Fruit fly (Drosophila melanogaster) whole organism, embryonic: ENCODE data around the gene CG15461.

Experiments used
- B-H1 ChIP-seq: fragments of 200-800 bp; sonication (Bioruptor generic); IDR thresholded peaks from 3 replicates; pipeline ENCODE4 v1.3.6; 2022; ENCODE audit warnings: missing biosample characterization, missing genetic modification characterization
- BEAF-32 ChIP-seq: fragments of 200-800 bp; sonication (Bioruptor generic); optimal IDR thresholded peaks from 3 replicates; lab custom pipeline; 2017; ENCODE audit warnings: missing biosample characterization, missing genetic modification characterization, mild to moderate bottlenecking, moderate library complexity, missing genetic modification reagents
- CG10209 ChIP-seq: fragments of 200-800 bp; sonication (Bioruptor generic); optimal IDR thresholded peaks from 3 replicates; lab custom pipeline; 2017; ENCODE audit warnings: missing biosample characterization, mild to moderate bottlenecking, missing genetic modification characterization, missing genetic modification reagents
- CG10321 ChIP-seq: fragments of 200-800 bp; sonication (Bioruptor generic); IDR thresholded peaks from 2 replicates; pipeline ENCODE4 v1.3.6; 2022; ENCODE audit warnings: missing biosample characterization, missing genetic modification characterization
- CG10543 ChIP-seq: fragments of 200-800 bp; sonication (Bioruptor generic); optimal IDR thresholded peaks from 3 replicates; lab custom pipeline; 2017; ENCODE audit warnings: missing biosample characterization, mild to moderate bottlenecking, missing genetic modification characterization, moderate library complexity
- CG10959 ChIP-seq: fragments of 200-800 bp; sonication (Bioruptor generic); IDR thresholded peaks from 2 replicates; pipeline ENCODE4 v1.3.6; 2022; ENCODE audit warnings: missing biosample characterization, missing genetic modification characterization
- CG11093 ChIP-seq: fragments of 200-800 bp; sonication (Bioruptor generic); IDR thresholded peaks from 3 replicates; pipeline ENCODE4 v1.3.6; 2022; ENCODE audit warnings: missing biosample characterization, missing genetic modification characterization
- CG11504 ChIP-seq: fragments of 200-800 bp; sonication (Bioruptor generic); optimal IDR thresholded peaks from 3 replicates; lab custom pipeline; 2019; ENCODE audit warnings: missing biosample characterization, mild to moderate bottlenecking, missing genetic modification characterization, moderate library complexity
- CG1233 ChIP-seq: fragments of 200-800 bp; sonication (Bioruptor generic); optimal IDR thresholded peaks from 4 replicates; lab custom pipeline; 2018; ENCODE audit warnings: missing biosample characterization, mild to moderate bottlenecking, missing genetic modification characterization
- CG12744 ChIP-seq: fragments of 200-800 bp; sonication (Bioruptor generic); optimal IDR thresholded peaks from 2 replicates; lab custom pipeline; 2016; ENCODE audit warnings: missing biosample characterization, missing genetic modification characterization
- CG13287 ChIP-seq: fragments of 200-800 bp; sonication (Bioruptor generic); IDR thresholded peaks from 2 replicates; pipeline ENCODE4 v1.3.6; 2022; ENCODE audit warnings: missing biosample characterization, missing genetic modification characterization; ENCODE audit not compliant: partially characterized antibody
- CG13775 ChIP-seq: fragments of 200-800 bp; sonication (Bioruptor generic); optimal IDR thresholded peaks from 3 replicates; lab custom pipeline; 2017; ENCODE audit warnings: missing biosample characterization, mild to moderate bottlenecking, missing genetic modification characterization
- CG14014 ChIP-seq: fragments of 200-800 bp; sonication (Bioruptor generic); IDR thresholded peaks from 2 replicates; pipeline ENCODE4 v1.3.6; 2022; ENCODE audit warnings: missing biosample characterization, missing genetic modification characterization
- CG15011 ChIP-seq: fragments of 200-800 bp; sonication (Bioruptor generic); optimal IDR thresholded peaks from 3 replicates; lab custom pipeline; 2018; ENCODE audit warnings: missing biosample characterization, mild to moderate bottlenecking, missing genetic modification characterization
- CG15073 ChIP-seq: fragments of 200-800 bp; sonication (Bioruptor generic); optimal IDR thresholded peaks from 2 replicates; lab custom pipeline; 2016; ENCODE audit warnings: missing biosample characterization, missing genetic modification characterization
- CG15514 ChIP-seq: fragments of 200-800 bp; sonication (Bioruptor generic); optimal IDR thresholded peaks from 3 replicates; lab custom pipeline; 2017; ENCODE audit warnings: missing biosample characterization, missing genetic modification characterization, mild to moderate bottlenecking, moderate library complexity, missing genetic modification reagents
- CG17385 ChIP-seq: fragments of 200-800 bp; sonication (Bioruptor generic); optimal IDR thresholded peaks from 3 replicates; lab custom pipeline; 2018; ENCODE audit warnings: missing biosample characterization, mild to moderate bottlenecking, missing genetic modification characterization
- CG2202 ChIP-seq: fragments of 200-800 bp; sonication (Bioruptor generic); optimal IDR thresholded peaks from 2 replicates; lab custom pipeline; 2018; ENCODE audit warnings: missing biosample characterization, mild to moderate bottlenecking, missing genetic modification characterization
- CG31388 ChIP-seq: fragments of 200-800 bp; sonication (Bioruptor generic); optimal IDR thresholded peaks from 2 replicates; lab custom pipeline; 2016; ENCODE audit warnings: missing biosample characterization, missing genetic modification characterization
- CG3838 ChIP-seq: fragments of 200-800 bp; sonication (Bioruptor generic); optimal IDR thresholded peaks from 3 replicates; lab custom pipeline; 2016; ENCODE audit warnings: missing biosample characterization, missing genetic modification characterization
- CG4282 ChIP-seq: fragments of 200-800 bp; sonication (Bioruptor generic); optimal IDR thresholded peaks from 2 replicates; lab custom pipeline; 2016; ENCODE audit warnings: missing biosample characterization, missing genetic modification characterization
- CG6175 ChIP-seq: fragments of 200-800 bp; sonication (Bioruptor generic); IDR thresholded peaks from 3 replicates; pipeline ENCODE4 v1.3.6; 2022; ENCODE audit warnings: missing biosample characterization, missing genetic modification characterization
- CG6654 ChIP-seq: fragments of 200-800 bp; sonication (Bioruptor generic); optimal IDR thresholded peaks from 2 replicates; lab custom pipeline; 2017; ENCODE audit warnings: missing biosample characterization, mild to moderate bottlenecking, missing genetic modification characterization
- CG6683 ChIP-seq: fragments of 200-800 bp; sonication (Bioruptor generic); optimal IDR thresholded peaks from 2 replicates; lab custom pipeline; 2017; ENCODE audit warnings: missing biosample characterization, mild to moderate bottlenecking, missing genetic modification characterization, missing genetic modification reagents
- CG7786 ChIP-seq: fragments of 200-800 bp; sonication (Bioruptor generic); optimal IDR thresholded peaks from 2 replicates; lab custom pipeline; 2016; ENCODE audit warnings: missing biosample characterization, missing genetic modification characterization
- CG9437 ChIP-seq: fragments of 200-800 bp; sonication (Bioruptor generic); optimal IDR thresholded peaks from 2 replicates; lab custom pipeline; 2018; ENCODE audit warnings: missing biosample characterization, mild to moderate bottlenecking, missing genetic modification characterization
- CG9727 ChIP-seq: fragments of 200-800 bp; sonication (Bioruptor generic); optimal IDR thresholded peaks from 3 replicates; lab custom pipeline; 2017; ENCODE audit warnings: missing biosample characterization, mild to moderate bottlenecking, missing genetic modification characterization
- CG9817 ChIP-seq: fragments of 200-800 bp; sonication (Bioruptor generic); optimal IDR thresholded peaks from 2 replicates; lab custom pipeline; 2018; ENCODE audit warnings: missing biosample characterization, mild to moderate bottlenecking, missing genetic modification characterization, moderate library complexity
- CG9876 ChIP-seq: fragments of 200-800 bp; sonication (Bioruptor generic); optimal IDR thresholded peaks from 2 replicates; lab custom pipeline; 2016; ENCODE audit warnings: missing biosample characterization, missing genetic modification characterization
- CrebB ChIP-seq: fragments of 200-800 bp; sonication (Bioruptor generic); optimal IDR thresholded peaks from 3 replicates; lab custom pipeline; 2018; ENCODE audit warnings: missing biosample characterization, mild to moderate bottlenecking, missing genetic modification characterization
- ERR ChIP-seq: fragments of 200-800 bp; sonication (Bioruptor generic); optimal IDR thresholded peaks from 2 replicates; lab custom pipeline; 2016; ENCODE audit warnings: missing biosample characterization, missing genetic modification characterization
- Eip74EF ChIP-seq, 2 experiments: fragments of 200-800 bp in 1 of 2; fragments of >200 bp in 1 of 2; sonication (Bioruptor generic) in 1 of 2; optimal IDR thresholded peaks; 2 replicates each; lab custom pipeline; 2017 to 2019; ENCODE audit warnings: missing biosample characterization in 2 of 2, missing genetic modification characterization in 2 of 2, mild to moderate bottlenecking in 1 of 2, moderate library complexity in 1 of 2
- Jarid2 ChIP-seq: fragments of 200-800 bp; sonication (Bioruptor generic); optimal IDR thresholded peaks from 3 replicates; lab custom pipeline; 2017; ENCODE audit warnings: mild to moderate bottlenecking, missing biosample characterization, missing genetic modification reagents, missing genetic modification characterization
- Kr ChIP-seq: fragments of 200-800 bp; sonication (Bioruptor generic); optimal IDR thresholded peaks from 2 replicates; lab custom pipeline; 2017; ENCODE audit warnings: missing biosample characterization, mild to moderate bottlenecking, missing genetic modification characterization
- Sox102F ChIP-seq: fragments of 200-800 bp; sonication (Bioruptor generic); optimal IDR thresholded peaks from 2 replicates; lab custom pipeline; 2018; ENCODE audit warnings: missing biosample characterization, mild to moderate bottlenecking, missing genetic modification characterization, moderate library complexity
- da ChIP-seq: fragments of 200-800 bp; sonication (Bioruptor generic); optimal IDR thresholded peaks from 2 replicates; lab custom pipeline; 2016; ENCODE audit warnings: missing biosample characterization, missing genetic modification characterization
- dati ChIP-seq: fragments of 200-800 bp; sonication (Bioruptor generic); IDR thresholded peaks from 2 replicates; pipeline ENCODE4 v1.3.6; 2022; ENCODE audit warnings: missing biosample characterization, missing genetic modification characterization
- exex ChIP-seq: fragments of 200-800 bp; sonication (Bioruptor generic); optimal IDR thresholded peaks from 4 replicates; lab custom pipeline; 2018; ENCODE audit warnings: missing biosample characterization, mild to moderate bottlenecking, missing genetic modification characterization, moderate library complexity
- fd64A ChIP-seq: fragments of 200-800 bp; sonication (Bioruptor generic); optimal IDR thresholded peaks from 3 replicates; lab custom pipeline; 2018; ENCODE audit warnings: missing biosample characterization, mild to moderate bottlenecking, missing genetic modification characterization
- gce ChIP-seq: fragments of 200-800 bp; sonication (Bioruptor generic); IDR thresholded peaks from 3 replicates; pipeline ENCODE4 v1.3.6; 2022; ENCODE audit warnings: missing biosample characterization, missing genetic modification characterization
- grn ChIP-seq: fragments of 200-800 bp; sonication (Bioruptor generic); optimal IDR thresholded peaks from 3 replicates; lab custom pipeline; 2017; ENCODE audit warnings: missing biosample characterization, missing genetic modification characterization
- lilli ChIP-seq: fragments of 200-800 bp; sonication (Bioruptor generic); optimal IDR thresholded peaks from 3 replicates; lab custom pipeline; 2016; ENCODE audit warnings: missing biosample characterization, missing genetic modification characterization
- onecut ChIP-seq: fragments of 200-800 bp; sonication (Bioruptor generic); IDR thresholded peaks from 2 replicates; pipeline ENCODE4 v1.3.6; 2022; ENCODE audit warnings: missing biosample characterization, missing genetic modification characterization
- pnt ChIP-seq: fragments of 200-800 bp; sonication (Bioruptor generic); optimal IDR thresholded peaks from 3 replicates; lab custom pipeline; 2016; ENCODE audit warnings: missing biosample characterization, missing genetic modification characterization
- sna ChIP-seq: fragments of 200-800 bp; sonication (Bioruptor generic); IDR thresholded peaks from 2 replicates; pipeline ENCODE4 v1.3.6; 2022; ENCODE audit warnings: missing biosample characterization, missing genetic modification characterization; ENCODE audit not compliant: partially characterized antibody
- sob ChIP-seq: fragments of 200-800 bp; sonication (Bioruptor generic); IDR thresholded peaks from 2 replicates; pipeline ENCODE4 v1.3.6; 2022; ENCODE audit warnings: missing biosample characterization, missing genetic modification characterization
- ssp ChIP-seq: fragments of 200-800 bp; sonication (Bioruptor generic); IDR thresholded peaks from 2 replicates; pipeline ENCODE4 v1.3.6; 2022; ENCODE audit warnings: missing biosample characterization, missing genetic modification characterization
- stc ChIP-seq: fragments of 200-800 bp; sonication (Bioruptor generic); IDR thresholded peaks from 2 replicates; pipeline ENCODE4 v1.3.6; 2022; ENCODE audit warnings: missing biosample characterization, missing genetic modification characterization
- tin ChIP-seq: fragments of 200-800 bp; sonication (Bioruptor generic); optimal IDR thresholded peaks from 3 replicates; lab custom pipeline; 2016; ENCODE audit warnings: missing biosample characterization, missing genetic modification characterization
- ttk ChIP-seq: fragments of 200-800 bp; sonication (Bioruptor generic); IDR thresholded peaks from 2 replicates; pipeline ENCODE4 v2.1.2; 2022; ENCODE audit warnings: missing biosample characterization, missing genetic modification characterization
- tx ChIP-seq: fragments of 200-800 bp; sonication (Bioruptor generic); optimal IDR thresholded peaks from 2 replicates; lab custom pipeline; 2016; ENCODE audit warnings: missing biosample characterization, missing genetic modification characterization

Gene CG15461

DNA sequence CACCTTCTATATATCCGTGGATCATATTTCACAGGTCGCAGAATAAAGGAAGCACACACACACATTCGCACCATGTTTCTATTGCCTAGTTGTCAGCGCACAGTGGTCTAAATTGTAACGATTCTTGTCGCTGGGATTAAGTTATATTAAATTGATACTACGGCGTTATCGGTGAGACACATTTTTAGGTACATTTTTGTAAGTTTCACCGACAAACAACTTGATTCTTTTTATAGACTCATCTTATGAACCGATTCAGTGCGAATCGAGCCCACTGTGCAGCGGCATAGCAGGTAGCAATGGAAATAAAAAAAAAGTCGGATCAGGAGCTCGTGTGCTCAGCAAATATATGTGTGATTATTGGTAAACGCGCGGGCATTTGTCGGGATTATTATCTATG is 5.6 kb upstream of the CG15461 start (continued):
- no peak for TF ChIP-seq dati (GFP tag; lab: Robert Waterston, UW)
- TF ChIP-seq CG4282 (GFP tag; lab: Kevin White, UChicago): peak; percentile 11
- no peak for TF ChIP-seq CG15073 (GFP tag; lab: Kevin White, UChicago)
- TF ChIP-seq pnt (GFP tag; lab: Kevin White, UChicago): no peak
- TF ChIP-seq CG15514 (GFP tag; lab: Kevin White, UChicago): peak; percentile 54
- no peak for TF ChIP-seq CG3838 (GFP tag; lab: Kevin White, UChicago)
- TF ChIP-seq tx (GFP tag; lab: Kevin White, UChicago): peak; percentile 66
- TF ChIP-seq Jarid2 (GFP tag; lab: Kevin White, UChicago): no peak
- TF ChIP-seq exex (tag; lab: Kevin White, UChicago): no peak
- TF ChIP-seq sob: peak; percentile 61
- TF ChIP-seq da (GFP tag; lab: Kevin White, UChicago): no peak
- TF ChIP-seq ttk (GFP tag; lab: Robert Waterston, UW): no peak
- peak; percentile 84 for TF ChIP-seq lilli (GFP tag; lab: Kevin White, UChicago)
- no peak for TF ChIP-seq fd64A (GFP tag; lab: Kevin White, UChicago)
- TF ChIP-seq CG7786 (GFP tag; lab: Kevin White, UChicago): peak; percentile 79
- TF ChIP-seq CG9876: peak; percentile 45
- peak; percentile 45 for TF ChIP-seq CG6654 (GFP tag; lab: Kevin White, UChicago)
- 0 out of 3 replicates have a peak, but pooled peaks have one; percentile 55 for TF ChIP-seq gce (GFP tag; lab: Robert Waterston, UW)
- peak; percentile 73 for TF ChIP-seq CG9727 (GFP tag; lab: Kevin White, UChicago)
- peak; percentile 58 for TF ChIP-seq B-H1
- peak; percentile 38 for TF ChIP-seq CrebB (tag; lab: Kevin White, UChicago)
- TF ChIP-seq CG1233 (GFP tag; lab: Kevin White, UChicago): peak; percentile 41
- TF ChIP-seq CG12744: peak; percentile 56
- TF ChIP-seq CG6175 (GFP tag; lab: Robert Waterston, UW): no peak
- TF ChIP-seq CG10209 (GFP tag; lab: Kevin White, UChicago): no peak
- TF ChIP-seq ssp (GFP tag; lab: Robert Waterston, UW): 0 out of 2 replicates have a peak, but pooled peaks have one; percentile 32
- peak; percentile 66 for TF ChIP-seq tin (GFP tag; lab: Kevin White, UChicago)
- peak; percentile 42; the same call in 1 of the 2 replicates for TF ChIP-seq onecut (GFP tag; lab: Robert Waterston, UW)
- peak; percentile 15; the same call in 1 of the 2 replicates for TF ChIP-seq stc
- peak; percentile 81 for TF ChIP-seq CG14014 (GFP tag; lab: Robert Waterston, UW)
- TF ChIP-seq CG10959: peak; percentile 66
- TF ChIP-seq CG6683: no peak
- no peak for TF ChIP-seq CG10543 (GFP tag; lab: Kevin White, UChicago)
- TF ChIP-seq CG13287 (GFP tag; lab: Robert Waterston, UW): no peak
- TF ChIP-seq CG31388 (GFP tag; lab: Kevin White, UChicago): peak; percentile 3
- TF ChIP-seq sna: no peak
- peak; percentile 56 for TF ChIP-seq CG9817
- peak; percentile 59 for TF ChIP-seq ERR (GFP tag; lab: Kevin White, UChicago)
- no peak for TF ChIP-seq Kr (GFP tag; lab: Kevin White, UChicago)
- no peak for TF ChIP-seq CG11093 (GFP tag; lab: Robert Waterston, UW)
- TF ChIP-seq Eip74EF (GFP tag; optimal IDR thresholded peaks at IDR 0.05; lab: Kevin White, UChicago): no peak
- no peak for TF ChIP-seq grn (GFP tag; lab: Kevin White, UChicago)
- no peak for TF ChIP-seq CG11504 (tag; lab: Kevin White, UChicago)
- peak; percentile 54 for TF ChIP-seq CG9437 (GFP tag; lab: Kevin White, UChicago)
- peak; percentile 37 for TF ChIP-seq CG13775 (GFP tag; lab: Kevin White, UChicago)
- TF ChIP-seq Sox102F (GFP tag; lab: Kevin White, UChicago): peak; percentile 84
- TF ChIP-seq CG17385 (GFP tag; lab: Kevin White, UChicago): peak; percentile 64
- no peak; the same call in 1 of the 2 replicates for TF ChIP-seq CG10321 (GFP tag; lab: Robert Waterston, UW)
- peak; percentile 46 for TF ChIP-seq CG2202 (tag; lab: Kevin White, UChicago)
- no peak for TF ChIP-seq CG15011 (GFP tag; lab: Kevin White, UChicago)
- no peak for TF ChIP-seq BEAF-32 (GFP tag; lab: Kevin White, UChicago)
